Worm (Caenorhabditis elegans) whole organism, L4/young adult: ENCODE measurements around the gene qdpr-1.

ENCODE experiments used
- W03F9.2 ChIP-seq: fragments of 150-350 bp; optimal IDR thresholded peaks from 2 replicates; lab custom pipeline; 2014; ENCODE audit warnings: missing biosample characterization, missing genetic modification characterization
- dao-5 ChIP-seq: sonication (generic microtip); optimal IDR thresholded peaks from 2 replicates; lab custom pipeline; 2016; ENCODE audit warnings: missing genotype, missing genetic modification characterization, moderate library complexity, missing compliant biosample characterization
- him-1 ChIP-seq: sonication (generic microtip); optimal IDR thresholded peaks from 2 replicates; lab custom pipeline; 2016; ENCODE audit warnings: missing genotype, missing genetic modification reagents, missing genetic modification characterization, missing compliant biosample characterization

- TF ChIP-seq W03F9.2 (tag; lab: Kevin White, UChicago) (no peak), him-1 (tag; lab: Kevin White, UChicago) (no peak), dao-5 (tag; lab: Kevin White, UChicago) (no peak)
These were observed 10.7 kb downstream of the qdpr-1 start, which contains the start of gene ttr-52 for ce11 chrIII:13404418-13404817.
